Worm (Caenorhabditis elegans) whole organism, late embryonic: ENCODE results near the gene sel-8.

Experiments used
- C08G9.2 ChIP-seq: sonication (generic microtip); optimal IDR thresholded peaks from 2 replicates; lab custom pipeline; 2016; ENCODE audit warnings: mild to moderate bottlenecking, missing genetic modification characterization, moderate library complexity, missing compliant biosample characterization
- T23F11.4 ChIP-seq: fragments of 200-800 bp; sonication (Bioruptor generic); optimal IDR thresholded peaks from 2 replicates; lab custom pipeline; 2018; ENCODE audit warnings: mild to moderate bottlenecking, missing genetic modification characterization, missing compliant biosample characterization
- Y22D7AL.16 ChIP-seq: sonication (generic microtip); optimal IDR thresholded peaks from 2 replicates; lab custom pipeline; 2016; ENCODE audit warnings: missing genetic modification characterization, missing compliant biosample characterization
- ceh-14 ChIP-seq: sonication (generic microtip); optimal IDR thresholded peaks from 2 replicates; lab custom pipeline; 2016; ENCODE audit warnings: missing genotype, missing genetic modification characterization, missing compliant biosample characterization
- ceh-18 ChIP-seq: sonication (generic microtip); optimal IDR thresholded peaks from 2 replicates; lab custom pipeline; 2016; ENCODE audit warnings: missing genetic modification characterization, missing compliant biosample characterization
- ceh-2 ChIP-seq: sonication (generic microtip); optimal IDR thresholded peaks from 2 replicates; lab custom pipeline; 2016; ENCODE audit warnings: missing genotype, missing genetic modification characterization, missing compliant biosample characterization
- ceh-24 ChIP-seq: sonication (generic microtip); optimal IDR thresholded peaks from 2 replicates; lab custom pipeline; 2016; ENCODE audit warnings: mild to moderate bottlenecking, missing genetic modification characterization, missing compliant biosample characterization
- ceh-31 ChIP-seq: sonication (generic microtip); optimal IDR thresholded peaks from 2 replicates; lab custom pipeline; 2016; ENCODE audit warnings: missing genetic modification characterization, missing compliant biosample characterization
- che-1 ChIP-seq: sonication (generic microtip); optimal IDR thresholded peaks from 2 replicates; lab custom pipeline; 2016; ENCODE audit warnings: mild to moderate bottlenecking, missing genetic modification characterization, missing compliant biosample characterization
- dve-1 ChIP-seq: sonication (generic microtip); optimal IDR thresholded peaks from 2 replicates; lab custom pipeline; 2017; ENCODE audit warnings: antibody characterized with exemption, mild to moderate bottlenecking, missing genetic modification characterization, missing compliant biosample characterization
- ets-4 ChIP-seq: sonication (generic microtip); optimal IDR thresholded peaks from 2 replicates; lab custom pipeline; 2016; ENCODE audit warnings: missing genetic modification characterization, missing compliant biosample characterization
- fkh-6 ChIP-seq: sonication (generic microtip); optimal IDR thresholded peaks from 2 replicates; lab custom pipeline; 2016; ENCODE audit warnings: missing genetic modification characterization, missing compliant biosample characterization
- gmeb-2 ChIP-seq: sonication (generic microtip); optimal IDR thresholded peaks from 2 replicates; lab custom pipeline; 2016; ENCODE audit warnings: missing genetic modification characterization, inconsistent platforms, missing compliant biosample characterization
- hlh-13 ChIP-seq: fragments of 200-800 bp; sonication (Bioruptor generic); optimal IDR thresholded peaks from 2 replicates; lab custom pipeline; 2018; ENCODE audit warnings: mild to moderate bottlenecking, missing genetic modification characterization, missing compliant biosample characterization
- hlh-15 ChIP-seq: sonication (generic microtip); optimal IDR thresholded peaks from 2 replicates; lab custom pipeline; 2016; ENCODE audit warnings: missing genetic modification characterization, missing compliant biosample characterization
- hlh-6 ChIP-seq: sonication (generic microtip); optimal IDR thresholded peaks from 2 replicates; lab custom pipeline; 2016; ENCODE audit warnings: missing genotype, missing genetic modification characterization, missing compliant biosample characterization
- hlh-8 ChIP-seq: sonication (generic microtip); optimal IDR thresholded peaks from 2 replicates; lab custom pipeline; 2016; ENCODE audit warnings: missing genotype, missing genetic modification characterization, missing compliant biosample characterization
- mec-3 ChIP-seq: sonication (generic microtip); optimal IDR thresholded peaks from 2 replicates; lab custom pipeline; 2016; ENCODE audit warnings: borderline replicate concordance, missing genetic modification characterization, missing compliant biosample characterization
- nfya-1 ChIP-seq: sonication (generic microtip); optimal IDR thresholded peaks from 2 replicates; lab custom pipeline; 2017; ENCODE audit warnings: missing genetic modification characterization, mild to moderate bottlenecking, missing compliant biosample characterization, antibody characterized with exemption, moderate library complexity
- nhr-11 ChIP-seq: fragments of 150-350 bp; optimal IDR thresholded peaks from 2 replicates; lab custom pipeline; 2014; ENCODE audit warnings: missing biosample characterization, missing genetic modification characterization
- pag-3 ChIP-seq: sonication (generic microtip); optimal IDR thresholded peaks from 2 replicates; lab custom pipeline; 2016; ENCODE audit warnings: missing compliant biosample characterization, missing genetic modification characterization, borderline replicate concordance
- pat-9 ChIP-seq: fragments of 200-800 bp; sonication (Bioruptor generic); optimal IDR thresholded peaks from 2 replicates; lab custom pipeline; 2018; ENCODE audit warnings: mild to moderate bottlenecking, missing genetic modification characterization, moderate library complexity, missing compliant biosample characterization
- pha-4 ChIP-seq: fragments of 150-350 bp; optimal IDR thresholded peaks from 2 replicates; lab custom pipeline; 2018; ENCODE audit warnings: missing biosample characterization, missing genetic modification reagents, missing genetic modification characterization
- pqm-1 ChIP-seq: sonication (generic microtip); optimal IDR thresholded peaks from 2 replicates; lab custom pipeline; 2016; ENCODE audit warnings: missing genetic modification characterization, missing compliant biosample characterization
- ref-2 ChIP-seq: sonication (generic microtip); optimal IDR thresholded peaks from 2 replicates; lab custom pipeline; 2016; ENCODE audit warnings: missing genetic modification characterization, missing compliant biosample characterization
- sdc-2 ChIP-seq: sonication (generic microtip); optimal IDR thresholded peaks from 2 replicates; lab custom pipeline; 2016; ENCODE audit warnings: missing genotype, missing genetic modification characterization, missing compliant biosample characterization
- syd-9 ChIP-seq: sonication (generic microtip); optimal IDR thresholded peaks from 2 replicates; lab custom pipeline; 2016; ENCODE audit warnings: mild to moderate bottlenecking, missing genetic modification characterization, moderate library complexity, missing compliant biosample characterization
- tbx-7 ChIP-seq: sonication (generic microtip); optimal IDR thresholded peaks from 2 replicates; lab custom pipeline; 2016; ENCODE audit warnings: missing genotype, missing genetic modification characterization, missing compliant biosample characterization
- ttx-3 ChIP-seq: sonication (generic microtip); optimal IDR thresholded peaks from 2 replicates; lab custom pipeline; 2016; ENCODE audit warnings: missing genetic modification reagents, missing genetic modification characterization, missing compliant biosample characterization
- unc-3 ChIP-seq, 2 experiments: fragments of 200-800 bp in 1 of 2; sonication (Bioruptor generic) in 1 of 2; sonication (generic microtip) in 1 of 2; conservative IDR thresholded peaks in 1 of 2; optimal IDR thresholded peaks in 1 of 2; 2 replicates each; pipeline versions ENCODE4 v1.3.6 to Lab custom; 2016 to 2022; ENCODE audit warnings: missing compliant biosample characterization in 2 of 2, missing genetic modification characterization in 2 of 2, missing genetic modification reagents in 1 of 2
- unc-42 ChIP-seq: sonication (generic microtip); optimal IDR thresholded peaks from 2 replicates; lab custom pipeline; 2016; ENCODE audit warnings: missing genotype, missing genetic modification characterization, missing compliant biosample characterization
- unc-55 ChIP-seq: sonication (generic microtip); optimal IDR thresholded peaks from 2 replicates; lab custom pipeline; 2017; ENCODE audit warnings: missing biosample characterization, missing genetic modification reagents, missing genetic modification characterization
- unc-86 ChIP-seq: sonication (generic microtip); optimal IDR thresholded peaks from 2 replicates; lab custom pipeline; 2016; ENCODE audit warnings: missing genetic modification characterization, missing compliant biosample characterization
- zip-5 ChIP-seq: sonication (generic microtip); optimal IDR thresholded peaks from 2 replicates; lab custom pipeline; 2016; ENCODE audit warnings: missing genetic modification characterization, missing compliant biosample characterization
- ztf-16 ChIP-seq: sonication (generic microtip); optimal IDR thresholded peaks from 2 replicates; lab custom pipeline; 2017; ENCODE audit warnings: missing genetic modification characterization, missing compliant biosample characterization

The sel-8 gene

ce11 chrIII:3612882-3613479 lies 14.0 kb downstream of the sel-8 start:
- peak; percentile 75 for TF ChIP-seq nfya-1
- TF ChIP-seq syd-9, result no peak

ce11 chrIII:3612387-3612786 lies 14.6 kb downstream of the sel-8 start:
- no peak for TF ChIP-seq pha-4 (tag; lab: Kevin White, UChicago)
- no peak for TF ChIP-seq ttx-3 (tag; lab: Kevin White, UChicago)
- TF ChIP-seq pqm-1 (tag; lab: Kevin White, UChicago), result no peak
- no peak for TF ChIP-seq zip-5
- no peak for TF ChIP-seq tbx-7 (tag; lab: Kevin White, UChicago)
- TF ChIP-seq che-1, result no peak
- no peak for TF ChIP-seq ceh-2
- no peak for TF ChIP-seq pag-3

DNA sequence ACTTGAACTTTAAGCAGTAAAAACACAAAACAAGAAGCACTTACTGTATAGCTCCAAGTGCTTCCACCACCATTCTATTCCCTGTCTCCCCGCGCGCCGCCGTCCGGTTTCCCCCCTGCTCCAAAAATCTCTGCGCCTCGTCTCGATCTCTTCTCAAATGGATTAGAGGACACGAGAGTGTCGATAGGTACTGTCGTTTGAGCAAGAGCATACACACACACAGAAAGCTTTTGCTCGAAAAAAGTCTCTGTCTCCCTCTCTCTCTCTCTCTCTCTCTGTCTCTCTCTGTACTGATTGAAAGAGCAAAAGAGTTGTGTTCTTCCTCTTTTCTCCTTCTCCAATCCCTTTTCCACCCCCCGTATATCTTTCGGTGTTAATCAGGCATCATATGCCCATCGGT lies 21.3 kb downstream of the sel-8 start:
- TF ChIP-seq C08G9.2, result no peak
- peak; percentile 32 for TF ChIP-seq T23F11.4 (GFP tag; lab: Kevin White, UChicago)
- TF ChIP-seq ceh-2, result peak; percentile 17
- TF ChIP-seq ceh-31 (tag; lab: Kevin White, UChicago), result peak; percentile 12

ce11 chrIII:3601271-3601670 lies 25.7 kb downstream of the sel-8 start:
- TF ChIP-seq hlh-8, result no peak
- TF ChIP-seq hlh-6 (tag; lab: Kevin White, UChicago), result no peak
- no peak for TF ChIP-seq unc-86 (tag; lab: Kevin White, UChicago)
- no peak for TF ChIP-seq zip-5
- TF ChIP-seq fkh-6 (tag; lab: Kevin White, UChicago), result peak; percentile 18
- peak; percentile 8 for TF ChIP-seq unc-42 (tag; lab: Kevin White, UChicago)
- no peak for TF ChIP-seq syd-9
- no peak for TF ChIP-seq ets-4
- no peak for TF ChIP-seq T23F11.4 (GFP tag; lab: Kevin White, UChicago)
- no peak for TF ChIP-seq hlh-13 (GFP tag; lab: Kevin White, UChicago)
- peak; percentile 7 for TF ChIP-seq mec-3 (tag; lab: Kevin White, UChicago)
- TF ChIP-seq nfya-1, result peak; percentile 15
- TF ChIP-seq ceh-18 (tag; lab: Kevin White, UChicago), result peak; percentile 67
- TF ChIP-seq sdc-2 (tag; lab: Kevin White, UChicago), result no peak
- TF ChIP-seq unc-55, result peak; percentile 79
- TF ChIP-seq che-1, result no peak
- no peak for TF ChIP-seq hlh-15 (tag; lab: Kevin White, UChicago)
- no peak for TF ChIP-seq gmeb-2 (tag; lab: Kevin White, UChicago)
- TF ChIP-seq ztf-16 (tag; lab: Kevin White, UChicago), result no peak
- peak; percentile 4 for TF ChIP-seq ceh-14 (tag; lab: Kevin White, UChicago)
- no peak for TF ChIP-seq nhr-11 (tag; lab: Kevin White, UChicago)
- no peak for TF ChIP-seq unc-3 (GFP tag; conservative IDR thresholded peaks at IDR 0.05; lab: Robert Waterston, UW)
- no peak for TF ChIP-seq unc-3 (tag; optimal IDR thresholded peaks at IDR 0.05; lab: Kevin White, UChicago)
- TF ChIP-seq ref-2, result peak; percentile 21
- no peak for TF ChIP-seq ceh-24
- TF ChIP-seq pat-9 (tag; lab: Kevin White, UChicago), result no peak
- TF ChIP-seq, all 69 proteins: peak for 8

ce11 chrIII:3594681-3595080 lies 32.3 kb downstream of the sel-8 start:
- TF ChIP-seq Y22D7AL.16 (tag; lab: Kevin White, UChicago) (no peak), dve-1 (tag; lab: Kevin White, UChicago) (no peak), nfya-1 (peak; percentile 84)
